Worm (Caenorhabditis elegans) whole organism, mixed stage, embryonic: Measurements from ENCODE around the gene fbxc-36.

Source experiments
- drap-1 ChIP-seq: fragments of 200-800 bp; sonication (Bioruptor generic); optimal IDR thresholded peaks from 3 replicates; lab custom pipeline; 2018; ENCODE audit warnings: mild to moderate bottlenecking, missing genetic modification characterization, missing compliant biosample characterization
- nhr-12 ChIP-seq: fragments of 150-350 bp; optimal IDR thresholded peaks from 2 replicates; lab custom pipeline; 2014; ENCODE audit warnings: missing biosample characterization, missing genetic modification characterization

DNA sequence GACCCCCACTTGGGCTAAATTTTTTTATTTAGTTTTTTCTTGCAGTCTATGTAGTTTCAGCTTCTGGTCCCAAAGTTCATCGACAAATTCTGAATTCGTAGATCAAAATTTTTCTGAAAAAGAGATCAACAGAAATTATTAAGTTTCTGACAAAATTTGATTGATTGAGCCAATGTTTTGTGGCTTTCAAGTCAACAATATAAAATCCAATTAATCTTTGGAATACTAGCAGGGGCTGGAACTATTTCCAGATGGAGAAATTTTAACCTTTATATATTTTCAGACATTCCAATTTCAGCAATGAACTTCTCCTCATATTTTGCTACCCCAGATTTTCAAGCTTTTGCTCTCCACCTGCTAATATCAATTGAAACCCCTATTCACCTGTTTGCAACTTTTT is 42.1 kb downstream of the fbxc-36 start, which contains the start of gene srh-274:
- no peak for TF ChIP-seq nhr-12
- no peak for TF ChIP-seq drap-1 (GFP tag; lab: Kevin White, UChicago)
